Worm (Caenorhabditis elegans): ENCODE results near the gene nhr-186.

- TF ChIP-seq unc-62 (GFP tag; optimal IDR thresholded peaks at IDR 0.05) (no peak), ztf-4 (tag; optimal IDR thresholded peaks at IDR 0.05) (no peak), aly-2 (tag; optimal IDR thresholded peaks at IDR 0.05) (no peak), nhr-71 (tag; optimal IDR thresholded peaks at IDR 0.05) (no peak), lin-14 (GFP tag; optimal IDR thresholded peaks at IDR 0.05) (no peak), jun-1 (tag; optimal IDR thresholded peaks at IDR 0.05) (no peak), aha-1 (tag; optimal IDR thresholded peaks at IDR 0.05) (no peak), ama-1 (optimal IDR thresholded peaks at IDR 0.05) (no peak), elt-3 (tag; optimal IDR thresholded peaks at IDR 0.05) (peak in 1 of 6 experiments; percentile 0)
These were observed 10.8 kb downstream of the nhr-186 start, which contains the start of gene ugt-32 for ce11 chrV:3843926-3844325.

Measured in whole organism, L1 larva.